Worm (Caenorhabditis elegans): Measurements from ENCODE around the gene T14B4.3.

ce11 chrII:6685964-6686363, 48.8 kb upstream of the T14B4.3 start:
- TF ChIP-seq unc-62 (GFP tag; optimal IDR thresholded peaks at IDR 0.05), result no peak
- no peak for TF ChIP-seq skn-1 (tag; optimal IDR thresholded peaks at IDR 0.05)
- no peak for TF ChIP-seq mdl-1 (tag; optimal IDR thresholded peaks at IDR 0.05)
- no peak for TF ChIP-seq nhr-77 (tag; optimal IDR thresholded peaks at IDR 0.05)
- no peak for TF ChIP-seq ztf-4 (tag; optimal IDR thresholded peaks at IDR 0.05)
- TF ChIP-seq nhr-12 (tag; optimal IDR thresholded peaks at IDR 0.05), result no peak
- TF ChIP-seq ztf-11 (tag; optimal IDR thresholded peaks at IDR 0.05), result no peak
- TF ChIP-seq ZK546.5 (tag; optimal IDR thresholded peaks at IDR 0.05), result no peak
- TF ChIP-seq lin-13 (GFP tag; optimal IDR thresholded peaks at IDR 0.05), result no peak
- no peak for TF ChIP-seq ama-1 (optimal IDR thresholded peaks at IDR 0.05)
- no peak for TF ChIP-seq egl-27 (tag; optimal IDR thresholded peaks at IDR 0.05)

All from whole organism, L2 larva.